Fruit fly (Drosophila melanogaster) whole organism, pupa: ENCODE data around the gene Smg5.

Source experiments
- CG10348 ChIP-seq: fragments of 200-800 bp; sonication (Bioruptor generic); IDR thresholded peaks from 2 replicates; pipeline ENCODE4 v1.3.6; 2022; ENCODE audit warnings: missing biosample characterization, missing genetic modification characterization
- CG12605 ChIP-seq: fragments of 200-800 bp; sonication (Bioruptor generic); IDR thresholded peaks from 2 replicates; pipeline ENCODE4 v1.3.6; 2022; ENCODE audit warnings: missing biosample characterization, missing genetic modification characterization
- CG13204 ChIP-seq: fragments of 200-800 bp; sonication (Bioruptor generic); optimal IDR thresholded peaks from 2 replicates; lab custom pipeline; 2018; ENCODE audit warnings: missing biosample characterization, mild to moderate bottlenecking, missing genetic modification characterization, moderate library complexity
- CG14655 ChIP-seq: fragments of 200-800 bp; sonication (Bioruptor generic); optimal IDR thresholded peaks from 3 replicates; lab custom pipeline; 2017; ENCODE audit warnings: mild to moderate bottlenecking, missing biosample characterization, missing genetic modification reagents, missing genetic modification characterization
- CG15710 ChIP-seq: fragments of 200-800 bp; sonication (Bioruptor generic); optimal IDR thresholded peaks from 2 replicates; lab custom pipeline; 2018; ENCODE audit warnings: missing biosample characterization, mild to moderate bottlenecking, missing genetic modification characterization, moderate library complexity
- CG17806 ChIP-seq: fragments of 200-800 bp; sonication (Bioruptor generic); optimal IDR thresholded peaks from 2 replicates; lab custom pipeline; 2018; ENCODE audit warnings: missing biosample characterization, mild to moderate bottlenecking, missing genetic modification characterization, moderate library complexity
- CG32121 ChIP-seq: fragments of 200-800 bp; sonication (Bioruptor generic); IDR thresholded peaks from 2 replicates; pipeline ENCODE4 v1.3.6; 2022; ENCODE audit warnings: missing biosample characterization, missing genetic modification characterization
- CG34367 ChIP-seq: fragments of 200-800 bp; sonication (Bioruptor generic); optimal IDR thresholded peaks from 2 replicates; lab custom pipeline; 2018; ENCODE audit warnings: missing biosample characterization, mild to moderate bottlenecking, missing genetic modification characterization
- CG4496 ChIP-seq: fragments of 200-800 bp; sonication (Bioruptor generic); IDR thresholded peaks from 3 replicates; pipeline ENCODE4 v1.3.6; 2022; ENCODE audit warnings: missing biosample characterization, missing genetic modification characterization
- CG8159 ChIP-seq: fragments of 200-800 bp; sonication (Bioruptor generic); optimal IDR thresholded peaks from 3 replicates; lab custom pipeline; 2018; ENCODE audit warnings: missing biosample characterization, mild to moderate bottlenecking, missing genetic modification characterization, moderate library complexity
- CG8301 ChIP-seq: fragments of 200-800 bp; sonication (Bioruptor generic); optimal IDR thresholded peaks from 2 replicates; lab custom pipeline; 2018; ENCODE audit warnings: missing biosample characterization, mild to moderate bottlenecking, missing genetic modification characterization
- CG9948 ChIP-seq: fragments of 200-800 bp; sonication (Bioruptor generic); optimal IDR thresholded peaks from 2 replicates; lab custom pipeline; 2018; ENCODE audit warnings: missing biosample characterization, mild to moderate bottlenecking, missing genetic modification characterization, moderate library complexity
- D1 ChIP-seq: fragments of 200-800 bp; sonication (Bioruptor generic); optimal IDR thresholded peaks from 2 replicates; lab custom pipeline; 2018; ENCODE audit warnings: missing biosample characterization, mild to moderate bottlenecking, missing genetic modification characterization, moderate library complexity
- EcR ChIP-seq: fragments of 200-800 bp; sonication (Bioruptor generic); optimal IDR thresholded peaks from 3 replicates; lab custom pipeline; 2019; ENCODE audit warnings: missing biosample characterization, missing genetic modification characterization, mild to moderate bottlenecking, moderate library complexity, missing genetic modification reagents
- Ets98B ChIP-seq: fragments of 200-800 bp; sonication (Bioruptor generic); IDR thresholded peaks from 2 replicates; pipeline ENCODE4 v1.3.6; 2022; ENCODE audit warnings: missing biosample characterization, missing genetic modification characterization
- Pif1A ChIP-seq: fragments of 200-800 bp; sonication (Bioruptor generic); optimal IDR thresholded peaks from 3 replicates; lab custom pipeline; 2016; ENCODE audit warnings: missing biosample characterization, missing genetic modification characterization
- Pif1B ChIP-seq: fragments of 200-800 bp; sonication (Bioruptor generic); optimal IDR thresholded peaks from 3 replicates; lab custom pipeline; 2016; ENCODE audit warnings: missing biosample characterization, missing genetic modification characterization
- Snoo ChIP-seq: fragments of 200-800 bp; sonication (Bioruptor generic); optimal IDR thresholded peaks from 3 replicates; lab custom pipeline; 2017; ENCODE audit warnings: missing biosample characterization, mild to moderate bottlenecking, missing genetic modification characterization, inconsistent platforms
- fd96Ca ChIP-seq: fragments of 200-800 bp; sonication (Bioruptor generic); IDR thresholded peaks from 3 replicates; pipeline ENCODE4 v1.3.6; 2022; ENCODE audit warnings: missing biosample characterization, missing genetic modification characterization
- gl ChIP-seq: fragments of 200-800 bp; sonication (Bioruptor generic); optimal IDR thresholded peaks from 2 replicates; lab custom pipeline; 2018; ENCODE audit warnings: missing biosample characterization, mild to moderate bottlenecking, missing genetic modification characterization
- rn ChIP-seq: fragments of 200-800 bp; sonication (Bioruptor generic); IDR thresholded peaks from 2 replicates; pipeline ENCODE4 v1.3.6; 2022; ENCODE audit warnings: missing biosample characterization, missing genetic modification characterization

Smg5 gene

DNA sequence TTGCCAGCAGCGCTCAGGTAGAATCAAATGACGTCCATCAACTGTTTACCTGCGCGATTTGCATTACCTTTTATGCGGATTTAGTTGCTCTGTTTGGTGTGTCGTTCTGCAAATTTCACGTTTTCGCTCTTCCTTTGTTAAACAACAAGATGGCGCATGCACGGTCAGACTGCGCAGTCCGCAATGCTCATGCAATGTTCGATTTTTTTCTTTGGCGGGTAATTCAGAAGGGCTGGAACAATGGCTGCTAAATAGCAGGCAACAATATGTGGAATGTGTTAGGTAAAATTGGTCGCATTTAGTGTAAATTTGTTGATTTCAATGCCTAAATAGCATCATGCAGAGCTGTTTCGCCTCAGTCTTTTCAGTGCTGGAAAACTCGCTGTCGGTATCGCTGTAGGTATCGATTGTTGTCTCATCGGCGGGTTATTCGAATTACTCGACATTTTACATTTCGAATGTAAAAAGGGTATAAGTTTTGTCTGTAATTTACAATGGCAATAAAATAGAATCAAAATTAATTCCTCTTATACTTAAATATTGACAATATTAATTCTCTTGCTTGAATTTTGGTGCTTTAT, at the start of gene Smg5:
TSS of gene Smg5 (minus strand) at position 331 of the 581 bp plus-strand sequence.
- TF ChIP-seq EcR (no peak), Pif1A (GFP tag; lab: Kevin White, UChicago) (no peak), Snoo (tag; lab: Kevin White, UChicago) (peak; percentile 72), CG10348 (GFP tag; lab: Robert Waterston, UW) (peak; percentile 55; the same call in 1 of the 2 replicates), Pif1B (GFP tag; lab: Kevin White, UChicago) (no peak), rn (GFP tag; lab: Robert Waterston, UW) (peak; percentile 65), Ets98B (GFP tag; lab: Robert Waterston, UW) (peak; percentile 89), CG32121 (peak; percentile 90), CG8159 (no peak), CG12605 (GFP tag; lab: Robert Waterston, UW) (0 out of 2 replicates have a peak, but pooled peaks have one; percentile 17), fd96Ca (GFP tag; lab: Robert Waterston, UW) (peak; percentile 98), gl (no peak), CG13204 (no peak), CG34367 (tag; lab: Kevin White, UChicago) (peak; percentile 72), CG4496 (GFP tag; lab: Robert Waterston, UW) (peak; percentile 93), CG14655 (GFP tag; lab: Kevin White, UChicago) (no peak), D1 (tag; lab: Kevin White, UChicago) (no peak), CG15710 (tag; lab: Kevin White, UChicago) (peak; percentile 80), CG8301 (tag; lab: Kevin White, UChicago) (peak; percentile 63), CG17806 (tag; lab: Kevin White, UChicago) (peak; percentile 59), CG9948 (peak; percentile 41)

DNA sequence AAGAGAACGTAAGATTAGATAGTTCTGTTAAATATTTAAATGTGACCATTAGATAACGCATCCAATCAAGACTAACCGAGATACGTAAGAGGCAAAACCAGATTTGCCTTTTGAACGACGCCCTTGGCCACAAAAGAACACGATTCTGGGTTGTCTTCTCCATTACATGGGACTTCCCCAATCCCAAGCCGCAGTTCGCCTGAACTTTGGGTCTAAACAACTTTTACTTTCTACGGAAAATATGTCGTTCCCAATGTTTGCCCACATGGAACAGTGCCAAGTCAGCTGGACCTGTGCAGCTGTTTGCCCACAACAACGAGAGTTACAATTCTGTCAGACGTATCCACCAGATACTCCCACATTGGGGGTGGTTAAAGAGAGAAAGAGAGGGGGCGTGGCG, 45.3 kb upstream of the Smg5 start:
- TF ChIP-seq Pif1B (GFP tag; lab: Kevin White, UChicago) (no peak), fd96Ca (GFP tag; lab: Robert Waterston, UW) (no peak), CG14655 (GFP tag; lab: Kevin White, UChicago) (no peak), CG8301 (tag; lab: Kevin White, UChicago) (no peak), gl (no peak), EcR (no peak)
- TF ChIP-seq, all 21 proteins: peak for 0

DNA sequence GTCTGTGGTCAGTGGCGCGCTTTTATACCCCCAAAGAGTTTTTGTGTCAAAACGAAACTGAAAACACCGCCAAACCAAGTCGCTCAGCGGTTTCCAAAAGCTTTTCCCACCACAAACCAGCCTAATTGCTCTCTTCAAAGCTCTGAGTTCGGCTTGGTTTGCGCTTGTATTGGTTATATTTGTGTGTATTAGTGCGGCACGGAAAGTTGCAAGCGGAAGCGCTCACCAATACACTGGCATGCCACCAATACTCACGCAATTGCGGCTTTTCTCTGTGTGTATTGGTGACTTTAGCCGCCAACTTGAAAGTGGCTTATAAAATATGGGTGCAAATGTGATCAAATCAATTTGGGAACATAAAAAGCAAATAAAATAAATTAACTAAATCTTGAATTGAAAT, 43.0 kb upstream of the Smg5 start, which contains the start of gene Vajk3:
TSS of gene Vajk3 (minus strand) at position 1 of the 400 bp plus-strand sequence.
- TF ChIP-seq CG4496 (GFP tag; lab: Robert Waterston, UW) (peak; percentile 75), EcR (no peak)

dm6 chr2L:13934542-13935065, 30.1 kb upstream of the Smg5 start, which contains the start of gene Vajk2:
Gene Vajk2, minus strand, starts transcription at chr2L:13934692.
- TF ChIP-seq CG8301 (tag; lab: Kevin White, UChicago) (no peak), CG9948 (no peak), CG10348 (GFP tag; lab: Robert Waterston, UW) (no peak), Ets98B (GFP tag; lab: Robert Waterston, UW) (peak; percentile 6; the same call in 1 of the 2 replicates), CG4496 (GFP tag; lab: Robert Waterston, UW) (peak; percentile 84)

- TF ChIP-seq CG32121 (peak; percentile 71), CG8159 (peak; percentile 52), Pif1A (GFP tag; lab: Kevin White, UChicago) (no peak), CG4496 (GFP tag; lab: Robert Waterston, UW) (peak; percentile 63; the same call in 2 of the 3 replicates), CG15710 (tag; lab: Kevin White, UChicago) (no peak), Ets98B (GFP tag; lab: Robert Waterston, UW) (peak; percentile 75; the same call in 1 of the 2 replicates), Snoo (tag; lab: Kevin White, UChicago) (no peak), CG12605 (GFP tag; lab: Robert Waterston, UW) (peak; percentile 45; the same call in 1 of the 2 replicates), CG13204 (no peak), CG8301 (tag; lab: Kevin White, UChicago) (no peak)
These were observed 26.9 kb upstream of the Smg5 start, which contains the start of gene CG42711 for dm6 chr2L:13931318-13931717. Gene CG42711, minus strand, starts transcription at chr2L:13931362.

DNA sequence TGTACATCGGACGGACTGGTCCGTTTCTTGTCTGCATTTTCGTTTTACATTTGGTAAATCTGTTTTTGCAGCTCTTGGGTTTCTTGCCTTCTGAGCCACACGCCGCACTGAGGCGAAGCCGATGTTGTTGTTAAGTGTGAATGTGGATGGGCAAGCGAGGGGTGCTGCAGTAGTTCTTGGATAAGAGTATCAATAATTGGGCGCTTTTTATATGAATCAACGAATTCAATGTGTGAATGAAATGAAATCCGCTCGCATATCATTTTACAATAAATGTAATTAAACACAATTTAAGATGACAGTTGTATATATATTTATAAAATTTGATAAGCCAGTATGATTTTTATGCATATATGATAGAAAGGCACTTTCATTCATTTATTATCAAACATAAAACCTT, 24.0 kb upstream of the Smg5 start:
- TF ChIP-seq CG4496 (GFP tag; lab: Robert Waterston, UW) = peak; percentile 15; the same call in 1 of the 3 replicates
- TF ChIP-seq Pif1B (GFP tag; lab: Kevin White, UChicago) = no peak
- TF ChIP-seq CG9948 = no peak
- no peak for TF ChIP-seq EcR
- TF ChIP-seq gl = no peak
- no peak for TF ChIP-seq CG8301 (tag; lab: Kevin White, UChicago)
- TF ChIP-seq rn (GFP tag; lab: Robert Waterston, UW) = peak; percentile 34; the same call in 1 of the 2 replicates
- TF ChIP-seq CG32121 = 0 out of 2 replicates have a peak, but pooled peaks have one; percentile 16
- TF ChIP-seq CG14655 (GFP tag; lab: Kevin White, UChicago) = peak; percentile 30
- TF ChIP-seq, all 21 proteins: peak for 4
